Worm (Caenorhabditis elegans): ENCODE results near the gene moc-3.

DNA sequence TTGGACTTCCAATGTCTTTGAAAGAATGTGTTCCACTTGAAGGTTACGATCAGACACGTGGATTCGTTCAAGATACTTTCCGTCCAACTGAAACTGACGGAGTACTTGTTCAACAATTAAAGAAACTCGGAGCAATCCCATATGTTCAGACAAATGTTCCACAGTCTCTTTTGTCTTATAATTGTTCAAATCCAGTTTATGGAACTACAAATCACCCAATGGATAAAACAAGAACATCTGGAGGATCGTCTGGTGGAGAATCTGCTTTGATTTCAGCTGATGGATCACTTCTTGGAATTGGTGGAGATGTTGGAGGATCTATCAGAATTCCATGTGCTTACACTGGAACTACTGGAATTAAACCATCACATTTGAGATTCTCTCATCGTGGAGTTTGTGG lies 22.8 kb downstream of the moc-3 start:
- TF ChIP-seq nhr-232 (tag; optimal IDR thresholded peaks at IDR 0.05) (no peak), hlh-8 (tag; optimal IDR thresholded peaks at IDR 0.05) (no peak), ceh-22 (tag; optimal IDR thresholded peaks at IDR 0.05) (no peak), ceh-18 (tag; optimal IDR thresholded peaks at IDR 0.05) (no peak), pqm-1 (tag; optimal IDR thresholded peaks at IDR 0.05) (no peak), npax-4 (tag; optimal IDR thresholded peaks at IDR 0.05) (no peak), dve-1 (tag; optimal IDR thresholded peaks at IDR 0.05) (no peak), F13H6.1 (tag; optimal IDR thresholded peaks at IDR 0.05) (no peak), pag-3 (tag; optimal IDR thresholded peaks at IDR 0.05; ENCODE audit: borderline replicate concordance) (no peak), lim-6 (tag; optimal IDR thresholded peaks at IDR 0.05) (no peak), ceh-34 (tag; optimal IDR thresholded peaks at IDR 0.05) (no peak)
